Worm (Caenorhabditis elegans): ENCODE data around the gene abhd-3.2.

abhd-3.2 gene

ce11 chrX:977958-978686 is at the start of gene abhd-3.2:
Gene abhd-3.2 (minus strand): TSS chrX:978008.
- TF ChIP-seq flt-1 (GFP tag; IDR thresholded peaks at IDR 0.05) (no peak), tab-1 (GFP tag; IDR thresholded peaks at IDR 0.05) (no peak), cog-1 (tag; optimal IDR thresholded peaks at IDR 0.05) (no peak), ztf-29 (GFP tag; IDR thresholded peaks at IDR 0.05) (no peak), ztf-23 (GFP tag; IDR thresholded peaks at IDR 0.05) (no peak), ref-1 (GFP tag; conservative IDR thresholded peaks at IDR 0.05) (no peak), T22C8.4 (GFP tag; IDR thresholded peaks at IDR 0.05) (no peak), klf-2 (GFP tag; conservative IDR thresholded peaks at IDR 0.05) (no peak), med-1 (GFP tag; optimal IDR thresholded peaks at IDR 0.05; ENCODE audit: insufficient read depth) (no peak)

- TF ChIP-seq ref-1 (GFP tag; conservative IDR thresholded peaks at IDR 0.05) = no peak
- no peak for TF ChIP-seq T22C8.4 (GFP tag; IDR thresholded peaks at IDR 0.05)
- TF ChIP-seq ztf-29 (GFP tag; IDR thresholded peaks at IDR 0.05) = no peak
- no peak for TF ChIP-seq flt-1 (GFP tag; IDR thresholded peaks at IDR 0.05)
- no peak for TF ChIP-seq ztf-23 (GFP tag; IDR thresholded peaks at IDR 0.05)
Measured at ce11 chrX:1027370-1027769, 49.6 kb upstream of the abhd-3.2 start.

- TF ChIP-seq ref-1 (GFP tag; conservative IDR thresholded peaks at IDR 0.05) = no peak
- no peak for TF ChIP-seq cog-1 (tag; optimal IDR thresholded peaks at IDR 0.05)
- no peak for TF ChIP-seq T22C8.4 (GFP tag; IDR thresholded peaks at IDR 0.05)
- TF ChIP-seq ztf-29 (GFP tag; IDR thresholded peaks at IDR 0.05) = no peak
Measured at ce11 chrX:1026722-1027121, 48.9 kb upstream of the abhd-3.2 start.

ce11 chrX:1025010-1025409 is 47.2 kb upstream of the abhd-3.2 start, which contains the start of gene F55A4.3:
Gene F55A4.3 (minus strand): TSS chrX:1025110.
- TF ChIP-seq med-1 (GFP tag; optimal IDR thresholded peaks at IDR 0.05; ENCODE audit: insufficient read depth) = no peak
- no peak for TF ChIP-seq klf-2 (GFP tag; conservative IDR thresholded peaks at IDR 0.05)
- no peak for TF ChIP-seq T22C8.4 (GFP tag; IDR thresholded peaks at IDR 0.05)
- no peak for TF ChIP-seq ref-1 (GFP tag; conservative IDR thresholded peaks at IDR 0.05)
- TF ChIP-seq ztf-23 (GFP tag; IDR thresholded peaks at IDR 0.05) = no peak
- TF ChIP-seq tab-1 (GFP tag; IDR thresholded peaks at IDR 0.05) = no peak
- no peak for TF ChIP-seq ztf-29 (GFP tag; IDR thresholded peaks at IDR 0.05)
- no peak for TF ChIP-seq flt-1 (GFP tag; IDR thresholded peaks at IDR 0.05)
- TF ChIP-seq cog-1 (tag; optimal IDR thresholded peaks at IDR 0.05) = no peak

- TF ChIP-seq klf-2 (GFP tag; conservative IDR thresholded peaks at IDR 0.05) (no peak), flt-1 (GFP tag; IDR thresholded peaks at IDR 0.05) (no peak), ztf-23 (GFP tag; IDR thresholded peaks at IDR 0.05) (peak; percentile 52; the same call in 1 of the 2 replicates), tab-1 (GFP tag; IDR thresholded peaks at IDR 0.05) (no peak)
Measured at ce11 chrX:1021835-1022311, 44.1 kb upstream of the abhd-3.2 start.

- TF ChIP-seq flt-1 (GFP tag; IDR thresholded peaks at IDR 0.05) (no peak), cog-1 (tag; optimal IDR thresholded peaks at IDR 0.05) (no peak), tab-1 (GFP tag; IDR thresholded peaks at IDR 0.05) (no peak), klf-2 (GFP tag; conservative IDR thresholded peaks at IDR 0.05) (no peak), med-1 (GFP tag; optimal IDR thresholded peaks at IDR 0.05; ENCODE audit: insufficient read depth) (no peak), ref-1 (GFP tag; conservative IDR thresholded peaks at IDR 0.05) (no peak), ztf-23 (GFP tag; IDR thresholded peaks at IDR 0.05) (no peak)
Measured at ce11 chrX:1018586-1018985, 40.8 kb upstream of the abhd-3.2 start.

- TF ChIP-seq ztf-29 (GFP tag; IDR thresholded peaks at IDR 0.05) (no peak), med-1 (GFP tag; optimal IDR thresholded peaks at IDR 0.05; ENCODE audit: insufficient read depth) (no peak), tab-1 (GFP tag; IDR thresholded peaks at IDR 0.05) (no peak), klf-2 (GFP tag; conservative IDR thresholded peaks at IDR 0.05) (no peak), flt-1 (GFP tag; IDR thresholded peaks at IDR 0.05) (no peak)
Measured at ce11 chrX:1017456-1017855, 39.6 kb upstream of the abhd-3.2 start, which contains the start of the genes F55A4.13 and nlf-1. Gene F55A4.13 (minus strand): TSS chrX:1017556. Gene nlf-1 (minus strand): TSS chrX:1017567.

ce11 chrX:1014708-1015107 is 36.9 kb upstream of the abhd-3.2 start:
- TF ChIP-seq T22C8.4 (GFP tag; IDR thresholded peaks at IDR 0.05) = no peak

- TF ChIP-seq med-1 (GFP tag; optimal IDR thresholded peaks at IDR 0.05; ENCODE audit: insufficient read depth) (no peak), T22C8.4 (GFP tag; IDR thresholded peaks at IDR 0.05) (no peak), tab-1 (GFP tag; IDR thresholded peaks at IDR 0.05) (no peak), ztf-23 (GFP tag; IDR thresholded peaks at IDR 0.05) (no peak)
Measured at ce11 chrX:1012385-1012866, 34.6 kb upstream of the abhd-3.2 start.

ce11 chrX:1010627-1011452 is 33.0 kb upstream of the abhd-3.2 start:
- TF ChIP-seq tab-1 (GFP tag; IDR thresholded peaks at IDR 0.05) (no peak), ref-1 (GFP tag; conservative IDR thresholded peaks at IDR 0.05) (no peak), cog-1 (tag; optimal IDR thresholded peaks at IDR 0.05) (no peak), T22C8.4 (GFP tag; IDR thresholded peaks at IDR 0.05) (no peak), ztf-29 (GFP tag; IDR thresholded peaks at IDR 0.05) (no peak), klf-2 (GFP tag; conservative IDR thresholded peaks at IDR 0.05) (no peak)

Data from whole organism, midembryonic.